Worm (Caenorhabditis elegans): ENCODE data around the gene F41C6.7.

Gene F41C6.7

ce11 chrX:6867707-6868106, 17.4 kb downstream of the F41C6.7 start (continued):
- TF ChIP-seq C34B4.2 (tag; optimal IDR thresholded peaks at IDR 0.05) (no peak), skn-1 (tag; optimal IDR thresholded peaks at IDR 0.05) (no peak), snpc-4 (tag; optimal IDR thresholded peaks at IDR 0.05) (no peak), ceh-82 (tag; optimal IDR thresholded peaks at IDR 0.05) (peak in 1 of 3 experiments; percentile 15), zip-4 (GFP tag; optimal IDR thresholded peaks at IDR 0.05) (no peak), sup-37 (GFP tag; optimal IDR thresholded peaks at IDR 0.05) (no peak), C16A3.4 (tag; optimal IDR thresholded peaks at IDR 0.05) (no peak), zag-1 (tag; optimal IDR thresholded peaks at IDR 0.05) (no peak), fos-1 (tag; optimal IDR thresholded peaks at IDR 0.05) (no peak), fkh-10 (GFP tag; optimal IDR thresholded peaks at IDR 0.05) (no peak), nhr-19 (GFP tag; conservative IDR thresholded peaks at IDR 0.05) (peak; percentile 45), mdl-1 (tag; optimal IDR thresholded peaks at IDR 0.05) (peak in 1 of 2 experiments; percentile 13), nhr-77 (tag; optimal IDR thresholded peaks at IDR 0.05) (peak; percentile 7), sptf-1 (tag; optimal IDR thresholded peaks at IDR 0.05) (no peak), nhr-237 (tag; optimal IDR thresholded peaks at IDR 0.05) (no peak), rnt-1 (tag; optimal IDR thresholded peaks at IDR 0.05) (peak; percentile 78), fkh-4 (tag; optimal IDR thresholded peaks at IDR 0.05; ENCODE audit: borderline replicate concordance) (no peak), irx-1 (tag; optimal IDR thresholded peaks at IDR 0.05) (no peak), tbx-2 (tag; optimal IDR thresholded peaks at IDR 0.05) (no peak), hpl-2 (GFP tag; optimal IDR thresholded peaks at IDR 0.05) (no peak), hlh-17 (GFP tag; optimal IDR thresholded peaks at IDR 0.05; ENCODE audit: borderline replicate concordance) (no peak), ceh-8 (GFP tag; optimal IDR thresholded peaks at IDR 0.05) (no peak), grh-1 (GFP tag; IDR thresholded peaks at IDR 0.05) (peak; percentile 54; the same call in 1 of the 2 replicates), elt-3 (tag; optimal IDR thresholded peaks at IDR 0.05) (peak in 3 of 6 experiments; percentile 25 to 46 (median 28)), nhr-71 (tag; optimal IDR thresholded peaks at IDR 0.05) (peak; percentile 58), mep-1 (tag; optimal IDR thresholded peaks at IDR 0.05) (peak; percentile 66), unc-62 (GFP tag; optimal IDR thresholded peaks at IDR 0.05) (no peak), nhr-12 (tag; optimal IDR thresholded peaks at IDR 0.05) (no peak), ces-1 (GFP tag; optimal IDR thresholded peaks at IDR 0.05) (no peak), C04F5.9 (tag; optimal IDR thresholded peaks at IDR 0.05) (no peak), mab-9 (GFP tag; IDR thresholded peaks at IDR 0.05) (no peak), ama-1 (optimal IDR thresholded peaks at IDR 0.05) (no peak), nhr-90 (tag; optimal IDR thresholded peaks at IDR 0.05; ENCODE audit: poor library complexity) (peak; percentile 66), isw-1 (GFP tag; IDR thresholded peaks at IDR 0.05) (no peak), unc-98 (GFP tag; IDR thresholded peaks at IDR 0.05) (no peak), pqm-1 (tag; optimal IDR thresholded peaks at IDR 0.05) (no peak), jun-1 (tag; optimal IDR thresholded peaks at IDR 0.05) (no peak), ceh-90 (tag; optimal IDR thresholded peaks at IDR 0.05) (no peak), lin-35 (GFP tag; optimal IDR thresholded peaks at IDR 0.05) (no peak), blmp-1 (tag; optimal IDR thresholded peaks at IDR 0.05) (no peak), lin-14 (GFP tag; optimal IDR thresholded peaks at IDR 0.05) (peak; percentile 50), efl-3 (GFP tag; optimal IDR thresholded peaks at IDR 0.05) (no peak), efl-1 (optimal IDR thresholded peaks at IDR 0.05) (peak in 1 of 2 experiments; percentile 14), efl-1 (GFP tag; optimal IDR thresholded peaks at IDR 0.05 in 1 of 2) (no peak), lsy-2 (tag; optimal IDR thresholded peaks at IDR 0.05) (no peak), unc-86 (tag; optimal IDR thresholded peaks at IDR 0.05) (no peak), nhr-84 (tag; optimal IDR thresholded peaks at IDR 0.05) (no peak), unc-130 (tag; optimal IDR thresholded peaks at IDR 0.05) (no peak), F16B12.6 (tag; optimal IDR thresholded peaks at IDR 0.05) (no peak), aly-2 (tag; optimal IDR thresholded peaks at IDR 0.05) (no peak), mef-2 (tag; optimal IDR thresholded peaks at IDR 0.05) (no peak), ceh-63 (GFP tag; optimal IDR thresholded peaks at IDR 0.05) (no peak), hlh-4 (tag; optimal IDR thresholded peaks at IDR 0.05) (no peak)
